Fruit fly (Drosophila melanogaster): Measurements from ENCODE around the gene mRpL28.

Gene mRpL28

DNA sequence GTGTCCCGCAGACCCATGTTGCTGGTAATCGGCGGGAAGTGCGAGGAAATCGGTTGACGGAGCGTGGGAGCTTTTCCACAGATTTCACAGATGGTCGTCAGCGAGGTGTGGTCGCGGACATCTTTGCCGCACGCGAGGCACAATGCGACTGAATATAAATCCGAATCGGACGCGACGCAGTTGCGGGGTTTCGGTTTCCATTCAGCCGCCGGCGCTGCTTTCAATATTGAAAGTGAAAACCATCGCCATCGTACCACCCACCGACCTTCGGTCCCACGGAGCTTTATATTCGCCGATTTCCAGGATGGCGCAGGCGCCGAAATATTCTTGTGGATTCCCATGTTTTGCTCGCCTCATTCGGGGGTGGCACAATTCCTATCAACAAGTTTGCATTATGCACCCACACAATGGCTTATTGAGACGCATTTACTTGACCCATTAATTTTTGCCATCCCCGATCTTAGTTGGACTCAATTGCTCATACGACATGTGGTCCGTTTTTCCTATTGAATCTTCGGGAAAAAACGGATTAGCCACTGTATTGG lies 37.4 kb upstream of the mRpL28 start, which contains the start of gene hoe2:
Gene hoe2 (minus strand): TSS at position 126 of the 545 bp plus-strand sequence.
- TF ChIP-seq Hr38 (GFP tag; optimal IDR thresholded peaks at IDR 0.05) (no peak), CG32006 (GFP tag; optimal IDR thresholded peaks at IDR 0.05) (no peak), Sox14 (GFP tag; optimal IDR thresholded peaks at IDR 0.05) (no peak), CG7368 (GFP tag; optimal IDR thresholded peaks at IDR 0.05) (no peak), ss (GFP tag; optimal IDR thresholded peaks at IDR 0.05) (no peak), pdm3 (GFP tag; optimal IDR thresholded peaks at IDR 0.05) (no peak), Eip78C (GFP tag) (no peak), Ets96B (tag; optimal IDR thresholded peaks at IDR 0.05) (no peak), fd59A (GFP tag; optimal IDR thresholded peaks at IDR 0.05) (no peak), net (GFP tag; optimal IDR thresholded peaks at IDR 0.05) (no peak), Gug (GFP tag; IDR thresholded peaks at IDR 0.05) (no peak), CG8119 (GFP tag; IDR thresholded peaks at IDR 0.05) (no peak), CG6792 (GFP tag; optimal IDR thresholded peaks at IDR 0.05) (no peak), CG1621 (tag; optimal IDR thresholded peaks at IDR 0.05) (no peak)

DNA sequence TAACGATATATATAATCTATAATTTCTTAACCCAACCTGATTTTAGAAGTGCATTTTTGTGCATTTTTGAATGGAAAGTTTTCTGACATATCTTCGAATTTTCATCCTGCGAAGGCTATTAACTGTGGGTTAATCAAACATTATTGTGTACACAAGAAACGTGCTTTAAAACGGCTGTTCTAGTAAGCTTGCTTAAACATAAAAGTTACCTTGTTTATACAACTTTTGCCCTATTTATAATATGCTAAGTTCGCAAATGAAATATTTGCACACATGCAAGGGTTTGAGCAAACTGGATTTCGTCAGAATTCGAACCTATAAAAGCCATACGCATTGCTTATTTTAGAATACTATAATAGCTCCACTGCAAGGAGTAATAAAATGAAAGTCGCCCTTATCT lies 36.7 kb upstream of the mRpL28 start, which contains the start of gene Sgs1:
Gene Sgs1 (plus strand): TSS at position 350 of the 400 bp plus-strand sequence.
- TF ChIP-seq Hr4 (GFP tag; optimal IDR thresholded peaks at IDR 0.05), result no peak
- no peak for TF ChIP-seq ss (GFP tag; optimal IDR thresholded peaks at IDR 0.05)
- TF ChIP-seq CG6163 (GFP tag; IDR thresholded peaks at IDR 0.05), result no peak
- TF ChIP-seq vri (GFP tag; optimal IDR thresholded peaks at IDR 0.05), result peak; percentile 8
- TF ChIP-seq CG3032 (tag; optimal IDR thresholded peaks at IDR 0.05), result no peak
- TF ChIP-seq CG7368 (GFP tag; optimal IDR thresholded peaks at IDR 0.05), result no peak
- no peak for TF ChIP-seq CG11294 (GFP tag; IDR thresholded peaks at IDR 0.05)

DNA sequence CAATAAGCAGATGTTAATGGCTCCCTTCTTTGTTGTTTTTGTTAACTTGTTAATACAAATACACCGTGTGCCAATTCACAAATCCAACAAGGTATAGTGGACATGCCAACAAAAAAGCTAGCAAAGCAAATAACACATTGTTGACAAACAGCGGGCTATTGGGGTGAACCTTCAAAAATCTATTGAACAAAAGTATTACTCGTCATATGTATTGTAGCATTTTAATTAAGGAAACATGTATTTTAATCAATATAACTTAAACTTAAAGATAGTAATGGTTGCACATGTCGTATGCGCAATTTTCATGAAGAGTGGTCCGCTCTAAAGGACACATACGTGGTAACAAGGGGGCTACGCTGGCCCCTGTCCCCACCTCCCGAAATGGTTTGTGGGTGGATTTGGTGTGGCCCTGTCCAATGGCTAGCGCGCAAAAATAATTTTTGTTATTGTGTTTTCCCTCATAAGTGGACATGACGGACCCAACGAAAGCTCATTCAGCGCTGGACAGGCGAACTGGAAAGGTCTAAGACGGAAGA lies 31.5 kb upstream of the mRpL28 start, which contains the start of gene synr:
Gene synr (plus strand): TSS at position 486 of the 536 bp plus-strand sequence.
- TF ChIP-seq CG1621 (tag; optimal IDR thresholded peaks at IDR 0.05) (no peak), vri (GFP tag; optimal IDR thresholded peaks at IDR 0.05) (no peak), CG11902 (GFP tag; optimal IDR thresholded peaks at IDR 0.05) (no peak), CG6808 (GFP tag; optimal IDR thresholded peaks at IDR 0.05) (no peak), dac (GFP tag; optimal IDR thresholded peaks at IDR 0.05) (no peak), Sox15 (GFP tag; optimal IDR thresholded peaks at IDR 0.05) (no peak), net (GFP tag; optimal IDR thresholded peaks at IDR 0.05) (no peak), esn (GFP tag; optimal IDR thresholded peaks at IDR 0.05) (no peak), CG34406 (GFP tag; optimal IDR thresholded peaks at IDR 0.05) (no peak), Lpt (GFP tag; optimal IDR thresholded peaks at IDR 0.05) (no peak), CG32006 (GFP tag; optimal IDR thresholded peaks at IDR 0.05) (no peak), salr (GFP tag; optimal IDR thresholded peaks at IDR 0.05) (no peak), lz (GFP tag; optimal IDR thresholded peaks at IDR 0.05) (no peak), CG11294 (GFP tag; IDR thresholded peaks at IDR 0.05) (no peak), CG10669 (GFP tag; optimal IDR thresholded peaks at IDR 0.05) (no peak)

DNA sequence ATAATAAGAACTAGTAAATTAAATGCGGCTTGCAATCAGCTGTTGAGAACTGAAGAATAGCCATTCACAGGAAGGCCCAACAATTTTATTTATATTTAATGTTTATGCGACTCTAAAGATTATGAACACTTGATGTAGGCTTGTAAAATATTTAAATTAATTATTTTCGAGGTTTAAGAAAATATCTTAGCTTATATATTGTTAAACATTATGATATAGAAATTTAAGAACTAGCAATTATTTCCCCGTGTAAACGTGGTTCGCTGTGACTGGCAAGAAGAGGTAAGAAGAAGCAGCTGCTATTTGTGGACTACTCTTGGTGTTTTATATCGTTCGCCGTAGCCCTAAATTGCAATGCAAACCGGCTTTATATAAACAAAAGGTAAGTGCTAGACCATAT lies 28.5 kb upstream of the mRpL28 start, which contains the start of the genes mRpL24 and betaggt-I:
Gene mRpL24 (minus strand): TSS at position 62 of the 400 bp plus-strand sequence.
Gene betaggt-I (plus strand): TSS at position 280 of the 400 bp plus-strand sequence.
- TF ChIP-seq spab (GFP tag; optimal IDR thresholded peaks at IDR 0.05) (peak; percentile 92), lz (GFP tag; optimal IDR thresholded peaks at IDR 0.05) (peak; percentile 97), CG6854 (GFP tag; optimal IDR thresholded peaks at IDR 0.05) (peak; percentile 85), CG15336 (GFP tag; IDR thresholded peaks at IDR 0.05) (peak; percentile 97), Lpt (GFP tag; optimal IDR thresholded peaks at IDR 0.05) (peak; percentile 94), dsx (GFP tag; optimal IDR thresholded peaks at IDR 0.05; ENCODE audit: poor library complexity, severe bottlenecking) (peak; percentile 97), CG6792 (GFP tag; optimal IDR thresholded peaks at IDR 0.05) (peak; percentile 96), vri (GFP tag; optimal IDR thresholded peaks at IDR 0.05) (peak; percentile 89), CG10669 (GFP tag; optimal IDR thresholded peaks at IDR 0.05) (peak; percentile 96), achi (GFP tag; optimal IDR thresholded peaks at IDR 0.05) (peak; percentile 95), salr (GFP tag; optimal IDR thresholded peaks at IDR 0.05) (peak in 1 of 2 experiments; percentile 94), cyc (GFP tag; optimal IDR thresholded peaks at IDR 0.05) (peak; percentile 95), pdm3 (GFP tag; optimal IDR thresholded peaks at IDR 0.05) (peak; percentile 97), Sox102F (GFP tag; optimal IDR thresholded peaks at IDR 0.05) (peak; percentile 92), Ets21C (GFP tag; optimal IDR thresholded peaks at IDR 0.05) (peak; percentile 90), Eip78C (GFP tag) (peak; percentile 99), CG10631 (GFP tag; optimal IDR thresholded peaks at IDR 0.05) (peak; percentile 98), esn (GFP tag; optimal IDR thresholded peaks at IDR 0.05) (peak; percentile 98), CG9139 (GFP tag; optimal IDR thresholded peaks at IDR 0.05) (peak; percentile 93), Sox14 (GFP tag; optimal IDR thresholded peaks at IDR 0.05) (peak; percentile 96), CG1621 (tag; optimal IDR thresholded peaks at IDR 0.05) (peak; percentile 91), CG16779 (tag; optimal IDR thresholded peaks at IDR 0.05) (peak; percentile 90), CG8319 (GFP tag; optimal IDR thresholded peaks at IDR 0.05) (peak; percentile 89), dac (GFP tag; optimal IDR thresholded peaks at IDR 0.05) (peak; percentile 93), CG3032 (tag; optimal IDR thresholded peaks at IDR 0.05) (peak; percentile 99), Sox15 (GFP tag; optimal IDR thresholded peaks at IDR 0.05) (peak; percentile 96), CG11294 (GFP tag; IDR thresholded peaks at IDR 0.05) (peak; percentile 96), net (GFP tag; optimal IDR thresholded peaks at IDR 0.05) (peak; percentile 96), CG11902 (GFP tag; optimal IDR thresholded peaks at IDR 0.05) (peak; percentile 92)
